Fruit fly (Drosophila melanogaster): ENCODE measurements around the gene Sdic1.
A peak's percentile ranks its signal among the peaks of the same experiment; 100 is the strongest.

Sdic1 gene

DNA sequence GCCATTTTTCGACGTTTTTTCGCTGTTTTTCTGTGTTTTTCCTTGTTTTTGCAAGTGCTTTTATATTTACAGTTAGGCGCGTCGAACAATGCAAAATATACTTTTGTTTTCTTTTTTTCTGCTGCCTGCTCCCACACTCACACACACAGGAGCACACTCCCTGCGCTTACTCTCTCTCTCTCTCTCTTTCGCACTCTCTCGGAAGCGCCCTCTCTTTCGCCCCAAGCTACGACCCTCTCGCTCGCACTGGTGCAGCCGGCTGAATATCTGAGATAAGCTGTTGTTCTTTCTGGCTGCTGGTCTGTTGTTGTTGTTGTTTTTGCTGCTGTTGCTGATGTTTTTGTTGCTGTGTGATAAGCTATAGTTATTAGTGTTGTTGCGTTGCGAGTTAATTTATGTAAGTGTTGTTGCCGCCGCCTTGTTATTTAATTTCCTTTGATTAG, 19.5 kb downstream of the Sdic1 start (continued):
- TF ChIP-seq CG3032 (tag; optimal IDR thresholded peaks at IDR 0.05) (peak; percentile 7), CG10669 (GFP tag; optimal IDR thresholded peaks at IDR 0.05) (peak; percentile 23), CG6808 (GFP tag; optimal IDR thresholded peaks at IDR 0.05) (peak; percentile 18), CG8319 (GFP tag; optimal IDR thresholded peaks at IDR 0.05) (no peak), CG6163 (GFP tag; IDR thresholded peaks at IDR 0.05) (peak; percentile 75; the same call in 2 of the 3 replicates), CG6792 (GFP tag; optimal IDR thresholded peaks at IDR 0.05) (no peak), cyc (GFP tag; optimal IDR thresholded peaks at IDR 0.05) (no peak), Hr39 (GFP tag; optimal IDR thresholded peaks at IDR 0.05) (no peak), Hr38 (GFP tag; optimal IDR thresholded peaks at IDR 0.05) (no peak), CG34406 (GFP tag; optimal IDR thresholded peaks at IDR 0.05) (peak; percentile 19), CG11902 (GFP tag; optimal IDR thresholded peaks at IDR 0.05) (no peak), CG16779 (tag; optimal IDR thresholded peaks at IDR 0.05) (peak; percentile 47), Eip93F (GFP tag; optimal IDR thresholded peaks at IDR 0.05) (no peak), CG8632 (GFP tag; optimal IDR thresholded peaks at IDR 0.05) (peak; percentile 12), CG11762 (GFP tag; optimal IDR thresholded peaks at IDR 0.05; ENCODE audit: insufficient read depth) (no peak), salr (GFP tag; optimal IDR thresholded peaks at IDR 0.05) (peak in 1 of 2 experiments; percentile 16), CG11294 (GFP tag; IDR thresholded peaks at IDR 0.05) (no peak), lz (GFP tag; optimal IDR thresholded peaks at IDR 0.05) (no peak), CG31627 (GFP tag; optimal IDR thresholded peaks at IDR 0.05) (no peak), net (GFP tag; optimal IDR thresholded peaks at IDR 0.05) (peak; percentile 26), CG8119 (GFP tag; IDR thresholded peaks at IDR 0.05) (peak; percentile 47; the same call in 1 of the 3 replicates), acj6 (GFP tag; optimal IDR thresholded peaks at IDR 0.05) (no peak), Eip75B (GFP tag; optimal IDR thresholded peaks at IDR 0.05) (peak; percentile 28), Sox15 (GFP tag; optimal IDR thresholded peaks at IDR 0.05) (no peak), topi (GFP tag; optimal IDR thresholded peaks at IDR 0.05) (peak; percentile 46), eg (GFP tag; IDR thresholded peaks at IDR 0.05) (peak; percentile 75), Sox102F (GFP tag; optimal IDR thresholded peaks at IDR 0.05) (no peak), Ets21C (GFP tag; optimal IDR thresholded peaks at IDR 0.05) (no peak), Blimp-1 (GFP tag; optimal IDR thresholded peaks at IDR 0.05) (peak; percentile 16)

DNA sequence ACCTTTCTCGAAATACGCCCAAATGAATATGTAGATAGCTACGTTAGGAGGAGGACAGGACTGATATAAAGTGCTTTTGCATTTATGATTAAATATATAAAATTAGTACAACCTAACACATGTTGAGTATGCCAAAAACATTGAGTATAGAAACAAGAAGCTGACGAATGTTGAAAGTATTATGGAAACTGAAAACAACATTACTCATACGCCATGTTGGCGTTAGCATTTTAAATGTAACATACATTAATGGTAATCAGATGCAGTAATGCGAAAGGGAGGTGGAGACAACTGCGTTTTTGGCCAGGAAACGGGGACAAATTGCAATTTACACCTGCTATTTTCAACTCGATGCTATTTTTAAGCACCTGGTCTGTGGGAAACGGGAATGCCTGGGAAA, 19.9 kb downstream of the Sdic1 start:
- TF ChIP-seq CG6792 (GFP tag; optimal IDR thresholded peaks at IDR 0.05), result no peak
- TF ChIP-seq spab (GFP tag; optimal IDR thresholded peaks at IDR 0.05), result no peak
- no peak for TF ChIP-seq CG34406 (GFP tag; optimal IDR thresholded peaks at IDR 0.05)

DNA sequence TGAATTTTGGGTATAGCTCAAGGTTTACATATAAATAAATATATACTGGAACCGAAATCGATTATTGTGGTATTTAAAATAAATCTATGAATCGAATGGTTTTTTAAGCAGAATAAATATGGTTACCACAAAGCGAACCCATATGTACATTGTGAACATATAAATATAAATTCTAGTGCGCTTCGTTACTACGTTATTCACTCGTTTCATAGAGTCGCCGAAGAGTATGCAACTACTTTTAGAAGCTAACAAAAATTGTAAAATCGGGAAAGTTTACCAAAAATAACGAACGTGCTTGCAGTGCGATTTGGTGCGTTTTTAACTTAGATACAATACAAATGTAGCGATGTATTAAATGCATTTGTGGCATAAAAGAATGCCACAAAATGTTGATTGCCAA, 22.5 kb downstream of the Sdic1 start:
- TF ChIP-seq Sox14 (GFP tag; optimal IDR thresholded peaks at IDR 0.05) (no peak), CG3919 (GFP tag; optimal IDR thresholded peaks at IDR 0.05) (no peak)

DNA sequence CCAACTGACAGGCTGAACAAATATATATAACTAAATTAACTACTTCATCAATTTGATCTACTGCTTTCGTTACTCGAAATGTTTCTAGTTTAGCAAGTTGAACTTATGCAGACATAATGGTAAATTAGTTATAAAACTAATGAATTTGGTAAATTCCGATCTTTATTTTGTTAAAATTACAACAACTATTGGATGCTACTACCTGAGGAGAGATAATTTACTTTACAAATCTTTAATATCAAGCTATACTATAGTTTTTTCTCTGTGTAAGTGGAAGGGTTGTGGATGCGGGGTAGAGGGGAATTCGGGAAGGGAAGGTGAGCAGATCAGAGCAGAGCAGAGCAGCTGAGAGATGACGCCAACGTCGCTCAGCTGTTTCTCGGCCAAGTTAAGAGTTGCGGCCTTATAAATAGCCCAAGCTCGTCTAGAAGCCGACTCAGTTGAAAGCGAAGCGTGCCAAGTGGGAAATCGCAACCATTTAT, 30.7 kb downstream of the Sdic1 start, which contains the start of gene aspr:
TSS of gene aspr (plus strand) at position 432 of the 482 bp plus-strand sequence.
- TF ChIP-seq Lpt (GFP tag; optimal IDR thresholded peaks at IDR 0.05) (no peak), CG6854 (GFP tag; optimal IDR thresholded peaks at IDR 0.05) (no peak), Sox15 (GFP tag; optimal IDR thresholded peaks at IDR 0.05) (no peak), Eip78C (GFP tag) (peak; percentile 67), CG8632 (GFP tag; optimal IDR thresholded peaks at IDR 0.05) (no peak), Hr39 (GFP tag; optimal IDR thresholded peaks at IDR 0.05) (no peak), fd85E (GFP tag; optimal IDR thresholded peaks at IDR 0.05) (no peak), vri (GFP tag; optimal IDR thresholded peaks at IDR 0.05) (no peak), topi (GFP tag; optimal IDR thresholded peaks at IDR 0.05) (no peak), Ets96B (tag; optimal IDR thresholded peaks at IDR 0.05) (peak; percentile 49), Smox (GFP tag; optimal IDR thresholded peaks at IDR 0.05) (no peak), Eip75B (GFP tag; optimal IDR thresholded peaks at IDR 0.05) (peak; percentile 35), OdsH (GFP tag; optimal IDR thresholded peaks at IDR 0.05) (no peak), CG15336 (GFP tag; IDR thresholded peaks at IDR 0.05) (no peak), CG4318 (GFP tag; optimal IDR thresholded peaks at IDR 0.05) (no peak), CG3919 (GFP tag; optimal IDR thresholded peaks at IDR 0.05) (peak; percentile 48), net (GFP tag; optimal IDR thresholded peaks at IDR 0.05) (peak; percentile 10), CG1621 (tag; optimal IDR thresholded peaks at IDR 0.05) (peak; percentile 19), CG7368 (GFP tag; optimal IDR thresholded peaks at IDR 0.05) (no peak), Met (GFP tag; optimal IDR thresholded peaks at IDR 0.05) (no peak), fd59A (GFP tag; optimal IDR thresholded peaks at IDR 0.05) (peak; percentile 15), CG9139 (GFP tag; optimal IDR thresholded peaks at IDR 0.05) (no peak), achi (GFP tag; optimal IDR thresholded peaks at IDR 0.05) (no peak)
